Worm (Caenorhabditis elegans) whole organism, young adult: ENCODE data around the gene C54F6.6.

Experiments used
- B0261.1 ChIP-seq: sonication (generic microtip); optimal IDR thresholded peaks from 2 replicates; lab custom pipeline; 2016; ENCODE audit warnings: mild to moderate bottlenecking, missing genetic modification characterization, moderate library complexity, missing compliant biosample characterization
- C06A6.2 ChIP-seq: fragments of 200-800 bp; sonication (Bioruptor generic); conservative IDR thresholded peaks from 2 replicates; pipeline ENCODE4 v1.3.6; 2022; ENCODE audit warnings: missing genetic modification characterization, missing compliant biosample characterization
- F37B4.10 ChIP-seq: fragments of 200-800 bp; sonication (Bioruptor generic); IDR thresholded peaks from 2 replicates; pipeline ENCODE4 v1.3.6; 2022; ENCODE audit warnings: missing genetic modification characterization, missing compliant biosample characterization
- K11D2.4 ChIP-seq: fragments of 200-800 bp; sonication (Bioruptor generic); IDR thresholded peaks from 2 replicates; pipeline ENCODE4 v1.3.6; 2022; ENCODE audit warnings: missing genetic modification reagents, missing genetic modification characterization, missing compliant biosample characterization
- Y53G8AR.9 ChIP-seq: fragments of 200-800 bp; sonication (Bioruptor generic); conservative IDR thresholded peaks from 2 replicates; pipeline ENCODE4 v1.3.6; 2022; ENCODE audit warnings: missing genetic modification reagents, missing genetic modification characterization, missing compliant biosample characterization
- Y56A3A.18 ChIP-seq: fragments of 200-800 bp; sonication (Bioruptor generic); IDR thresholded peaks from 2 replicates; pipeline ENCODE4 v1.3.6; 2022; ENCODE audit warnings: missing genetic modification reagents, missing genetic modification characterization, missing compliant biosample characterization
- Y95B8A.8 ChIP-seq: fragments of 200-800 bp; sonication (Bioruptor generic); IDR thresholded peaks from 2 replicates; pipeline ENCODE4 v1.3.6; 2022; ENCODE audit warnings: missing genetic modification reagents, missing genetic modification characterization, missing compliant biosample characterization
- ZK185.1 ChIP-seq: sonication (generic microtip); optimal IDR thresholded peaks from 2 replicates; lab custom pipeline; 2016; ENCODE audit warnings: mild to moderate bottlenecking, missing genetic modification characterization, missing compliant biosample characterization; ENCODE audit not compliant: poor library complexity, severe bottlenecking
- ama-1 ChIP-seq, 3 experiments: fragments of 150-350 bp in 1 of 3; sonication (generic microtip) in 2 of 3; optimal IDR thresholded peaks; 2 replicates each; lab custom pipeline; 2014 to 2018; ENCODE audit warnings: missing biosample characterization in 2 of 3, missing genetic modification characterization in 2 of 3, missing genetic modification reagents in 2 of 3
- cebp-1 ChIP-seq, 2 experiments: fragments of 200-800 bp in 1 of 2; sonication (Bioruptor generic) in 1 of 2; sonication (generic microtip) in 1 of 2; IDR thresholded peaks in 1 of 2; optimal IDR thresholded peaks in 1 of 2; 2 replicates each; pipeline versions ENCODE4 v1.3.6 to Lab custom; 2017 to 2022; ENCODE audit warnings: missing compliant biosample characterization in 2 of 2, missing genetic modification characterization in 2 of 2, mild to moderate bottlenecking in 1 of 2, missing genetic modification reagents in 1 of 2, moderate library complexity in 1 of 2
- ceh-100 ChIP-seq: fragments of 200-800 bp; sonication (Bioruptor generic); IDR thresholded peaks from 2 replicates; pipeline ENCODE4 v1.3.6; 2022; ENCODE audit warnings: missing genetic modification reagents, missing genetic modification characterization, missing compliant biosample characterization
- egl-18 ChIP-seq: fragments of 200-800 bp; sonication (Bioruptor generic); IDR thresholded peaks from 2 replicates; pipeline ENCODE4 v1.3.6; 2022; ENCODE audit warnings: missing genetic modification reagents, missing genetic modification characterization, missing compliant biosample characterization
- hmg-20 ChIP-seq: fragments of 200-800 bp; sonication (Bioruptor generic); IDR thresholded peaks from 2 replicates; pipeline ENCODE4 v1.3.6; 2022; ENCODE audit warnings: missing genetic modification reagents, missing genetic modification characterization, missing compliant biosample characterization
- lin-26 ChIP-seq: fragments of 200-800 bp; sonication (Bioruptor generic); IDR thresholded peaks from 2 replicates; pipeline ENCODE4 v1.3.6; 2022; ENCODE audit warnings: missing genetic modification reagents, missing genetic modification characterization, missing compliant biosample characterization
- nfyb-1 ChIP-seq: fragments of 200-800 bp; sonication (Bioruptor generic); IDR thresholded peaks from 2 replicates; pipeline ENCODE4 v1.3.6; 2022; ENCODE audit warnings: missing genetic modification reagents, missing genetic modification characterization, missing compliant biosample characterization
- tbx-9 ChIP-seq: sonication (generic microtip); optimal IDR thresholded peaks from 2 replicates; lab custom pipeline; 2016; ENCODE audit warnings: borderline replicate concordance, missing genetic modification characterization, inconsistent platforms, missing compliant biosample characterization
- unc-62 ChIP-seq: fragments of 150-350 bp; optimal IDR thresholded peaks from 2 replicates; lab custom pipeline; 2014; ENCODE audit warnings: missing biosample characterization, missing genetic modification reagents, missing genetic modification characterization
- zim-3 ChIP-seq: sonication (generic microtip); optimal IDR thresholded peaks from 2 replicates; lab custom pipeline; 2017; ENCODE audit warnings: mild to moderate bottlenecking, missing genetic modification characterization, moderate library complexity, missing compliant biosample characterization
- ztf-22 ChIP-seq: fragments of 200-800 bp; sonication (Bioruptor generic); optimal IDR thresholded peaks from 2 replicates; lab custom pipeline; 2018; ENCODE audit warnings: mild to moderate bottlenecking, missing genetic modification characterization, moderate library complexity, missing compliant biosample characterization

Gene C54F6.6

DNA sequence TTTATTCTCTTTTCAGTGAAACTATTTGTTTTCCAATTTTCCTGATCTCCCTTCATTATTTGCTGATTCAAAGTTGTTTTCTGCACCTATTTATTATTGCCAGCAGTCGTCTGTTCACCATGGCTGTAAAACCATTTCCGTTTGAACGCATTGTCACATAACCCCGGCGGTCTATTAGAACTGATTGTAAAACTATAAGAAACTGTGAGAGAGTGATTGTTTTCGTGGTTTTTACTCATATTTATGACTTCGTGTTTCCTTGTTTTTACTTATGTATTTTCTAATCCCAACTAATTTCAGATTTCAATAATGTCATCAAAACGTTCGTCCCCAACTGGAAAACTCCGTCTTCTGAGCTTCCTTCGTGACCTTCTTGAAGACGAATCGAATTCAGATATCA is 39.5 kb downstream of the C54F6.6 start, which contains the start of gene F19F10.1 (continued):
- TF ChIP-seq ztf-22, result no peak

DNA sequence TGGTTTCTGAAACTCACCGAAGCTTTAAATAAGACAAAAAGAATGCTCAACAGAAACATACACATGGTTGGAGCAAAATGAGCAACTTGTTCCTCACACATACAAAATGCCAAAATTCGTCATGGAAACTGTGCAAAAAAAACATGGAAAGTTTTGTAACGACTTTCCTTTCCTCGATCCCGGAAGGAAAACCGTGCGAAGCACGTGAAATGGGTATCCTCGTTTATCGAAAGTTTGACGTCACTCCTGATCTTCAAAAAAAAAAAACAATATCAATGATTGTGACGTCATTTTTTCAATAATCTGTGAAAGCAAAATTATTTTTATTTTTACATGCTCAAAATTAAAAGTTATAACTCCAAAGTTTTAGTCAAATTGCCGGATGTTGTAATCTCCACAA is 46.8 kb downstream of the C54F6.6 start, which contains the start of gene clec-212:
Gene clec-212 (minus strand): TSS at position 101 of the 400 bp plus-strand sequence.
- TF ChIP-seq nfyb-1 (GFP tag; lab: Robert Waterston, UW) (no peak), Y56A3A.18 (GFP tag; lab: Robert Waterston, UW) (no peak), Y53G8AR.9 (GFP tag; lab: Robert Waterston, UW) (no peak), hmg-20 (no peak), zim-3 (tag; lab: Kevin White, UChicago) (no peak), lin-26 (GFP tag; lab: Robert Waterston, UW) (no peak), ceh-100 (no peak), F37B4.10 (no peak)

DNA sequence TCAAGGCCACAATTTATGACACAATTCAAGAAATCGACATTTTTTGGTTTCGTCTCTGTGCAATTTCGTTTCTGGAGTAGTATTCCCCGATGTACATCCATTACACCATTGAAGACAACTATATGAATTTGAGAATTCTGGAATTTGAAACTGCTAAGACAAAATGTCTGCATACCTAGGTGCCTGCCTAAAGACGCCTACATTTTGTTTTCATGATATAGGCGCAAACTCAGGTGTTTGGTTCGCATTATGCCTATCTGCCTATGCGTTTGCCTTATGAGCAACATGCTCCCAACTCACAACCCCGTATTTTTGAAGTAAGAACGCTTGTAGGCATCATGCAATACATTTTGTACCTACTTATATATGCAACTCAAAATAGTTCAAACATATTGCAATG is 47.5 kb downstream of the C54F6.6 start, which contains the start of gene F19F10.14:
Gene F19F10.14 (minus strand): TSS at position 101 of the 400 bp plus-strand sequence.
- TF ChIP-seq C06A6.2 (GFP tag; lab: Robert Waterston, UW) (no peak), egl-18 (no peak), tbx-9 (tag; lab: Kevin White, UChicago) (no peak), ZK185.1 (tag; lab: Kevin White, UChicago) (no peak), ama-1 (optimal IDR thresholded peaks at IDR 0.05; lab: Kevin White, UChicago) (no peak), ama-1 (GFP tag; optimal IDR thresholded peaks at IDR 0.05; lab: Kevin White, UChicago) (no peak), B0261.1 (tag; lab: Kevin White, UChicago) (no peak), Y95B8A.8 (no peak), cebp-1 (GFP tag; IDR thresholded peaks at IDR 0.05; lab: Robert Waterston, UW) (no peak), cebp-1 (tag; optimal IDR thresholded peaks at IDR 0.05; lab: Kevin White, UChicago) (no peak), unc-62 (no peak), K11D2.4 (GFP tag; lab: Robert Waterston, UW) (no peak)
